Worm (Caenorhabditis elegans): Measurements from ENCODE around the gene clec-264.

clec-264 gene

DNA sequence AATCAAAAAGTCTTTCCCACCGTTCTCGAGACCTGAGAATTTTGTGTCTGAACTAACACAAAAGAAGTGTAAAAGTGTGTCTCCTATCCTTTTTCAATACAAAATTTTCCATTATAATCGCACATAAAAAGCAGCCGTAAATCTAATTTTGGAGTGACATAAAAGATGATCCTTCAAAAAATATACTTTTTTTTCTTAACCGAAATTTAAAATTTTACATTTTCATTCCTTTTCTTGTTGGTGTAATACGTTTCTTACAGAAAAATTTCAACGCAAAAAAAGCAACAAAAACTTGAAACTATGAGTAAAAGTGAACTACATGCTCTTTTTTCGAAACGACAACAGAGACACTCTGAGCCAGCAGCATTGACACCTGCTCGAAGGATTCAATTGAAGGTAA, 43.5 kb downstream of the clec-264 start, which contains the start of gene Y44A6D.6:
Y44A6D.6 (plus strand) TSS at position 301 of the 400 bp plus-strand sequence.
- no peak for TF ChIP-seq nhr-12 (tag; optimal IDR thresholded peaks at IDR 0.05)
- TF ChIP-seq lin-32 (GFP tag; optimal IDR thresholded peaks at IDR 0.05) = no peak

DNA sequence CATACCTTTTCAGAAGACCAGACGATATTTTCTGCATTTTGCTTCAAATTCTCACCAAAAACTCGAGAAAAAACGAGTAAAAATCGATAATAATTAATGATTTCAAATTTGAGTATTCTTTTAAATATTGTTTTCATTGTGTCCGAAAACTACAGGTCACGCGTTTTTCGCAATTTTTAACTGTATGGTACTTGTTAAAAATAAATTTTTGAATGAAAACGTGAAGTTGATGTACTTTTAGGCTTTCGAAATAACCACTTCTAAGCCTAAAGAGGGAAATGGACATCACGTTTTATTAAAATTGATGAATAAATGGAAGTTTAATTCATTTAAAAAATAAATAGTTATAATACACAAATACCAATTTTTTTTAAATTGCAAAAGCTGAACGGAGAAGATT, 47.6 kb downstream of the clec-264 start, which contains the start of gene Y44A6D.5:
Y44A6D.5 (minus strand) TSS at position 101 of the 400 bp plus-strand sequence.
- TF ChIP-seq mls-2 (tag; optimal IDR thresholded peaks at IDR 0.05) (no peak), unc-120 (tag; optimal IDR thresholded peaks at IDR 0.05; ENCODE audit: poor library complexity, severe bottlenecking) (no peak), M03D4.4 (tag; optimal IDR thresholded peaks at IDR 0.05) (no peak), snpc-4 (tag; optimal IDR thresholded peaks at IDR 0.05) (no peak), mep-1 (tag; optimal IDR thresholded peaks at IDR 0.05) (no peak), elt-3 (tag; optimal IDR thresholded peaks at IDR 0.05) (no peak), nhr-28 (tag; optimal IDR thresholded peaks at IDR 0.05) (no peak)

DNA sequence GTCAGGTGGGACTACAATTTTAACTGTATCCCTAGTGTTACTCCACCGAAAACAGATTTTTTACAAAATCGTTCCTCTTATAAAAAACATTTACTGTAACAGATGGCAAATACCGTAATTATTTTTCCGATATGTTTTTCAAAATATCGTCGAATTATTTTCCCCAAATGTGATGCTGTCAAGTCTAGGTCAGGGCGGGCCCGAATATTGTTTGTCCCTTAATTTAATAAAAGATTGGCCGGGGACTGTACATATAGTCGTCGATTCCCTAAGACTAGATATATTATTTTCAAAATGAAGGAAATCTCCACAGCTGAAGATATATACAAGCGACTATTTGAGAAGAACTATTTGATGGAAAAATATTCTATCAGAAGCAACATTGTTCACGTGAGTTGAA, 52.6 kb downstream of the clec-264 start, which contains the start of gene sdf-9:
sdf-9 (plus strand) TSS at position 301 of the 400 bp plus-strand sequence.
- TF ChIP-seq unc-62 (GFP tag; optimal IDR thresholded peaks at IDR 0.05) (no peak), ces-1 (GFP tag; optimal IDR thresholded peaks at IDR 0.05) (no peak), snpc-4 (tag; optimal IDR thresholded peaks at IDR 0.05) (no peak), ham-2 (GFP tag; optimal IDR thresholded peaks at IDR 0.05) (no peak), nhr-2 (tag; optimal IDR thresholded peaks at IDR 0.05) (no peak), elt-3 (tag; optimal IDR thresholded peaks at IDR 0.05) (no peak), pha-4 (tag; optimal IDR thresholded peaks at IDR 0.05) (no peak), unc-120 (tag; optimal IDR thresholded peaks at IDR 0.05; ENCODE audit: poor library complexity, severe bottlenecking) (no peak), mep-1 (tag; optimal IDR thresholded peaks at IDR 0.05) (no peak)
